Fruit fly (Drosophila melanogaster) whole organism, embryonic: Measurements from ENCODE around the gene CG4733.

Source experiments
- Bdp1 ChIP-seq: fragments of 200-800 bp; sonication (Bioruptor generic); optimal IDR thresholded peaks from 3 replicates; lab custom pipeline; 2016; ENCODE audit warnings: missing biosample characterization, missing genetic modification characterization
- CG10565 ChIP-seq: fragments of 200-800 bp; sonication (Bioruptor generic); optimal IDR thresholded peaks from 3 replicates; lab custom pipeline; 2016; ENCODE audit warnings: missing biosample characterization, mild to moderate bottlenecking, missing genetic modification characterization
- CG11398 ChIP-seq: fragments of 200-800 bp; sonication (Bioruptor generic); optimal IDR thresholded peaks from 2 replicates; lab custom pipeline; 2016; ENCODE audit warnings: missing biosample characterization, missing genetic modification characterization
- CG12744 ChIP-seq: fragments of 200-800 bp; sonication (Bioruptor generic); optimal IDR thresholded peaks from 2 replicates; lab custom pipeline; 2016; ENCODE audit warnings: missing biosample characterization, missing genetic modification characterization
- CG12769 ChIP-seq: fragments of 200-800 bp; sonication (Bioruptor generic); optimal IDR thresholded peaks from 2 replicates; lab custom pipeline; 2019; ENCODE audit warnings: missing biosample characterization, mild to moderate bottlenecking, missing genetic modification characterization, moderate library complexity
- CG13775 ChIP-seq: fragments of 200-800 bp; sonication (Bioruptor generic); optimal IDR thresholded peaks from 3 replicates; lab custom pipeline; 2017; ENCODE audit warnings: missing biosample characterization, mild to moderate bottlenecking, missing genetic modification characterization
- CG17912 ChIP-seq: fragments of 200-800 bp; sonication (Bioruptor generic); optimal IDR thresholded peaks from 2 replicates; lab custom pipeline; 2018; ENCODE audit warnings: missing biosample characterization, mild to moderate bottlenecking, missing genetic modification characterization
- CG18011 ChIP-seq: fragments of 200-800 bp; sonication (Bioruptor generic); optimal IDR thresholded peaks from 2 replicates; lab custom pipeline; 2017; ENCODE audit warnings: missing biosample characterization, missing genetic modification characterization, mild to moderate bottlenecking, moderate library complexity, missing genotype
- CG18619 ChIP-seq: fragments of 200-800 bp; sonication (Bioruptor generic); optimal IDR thresholded peaks from 3 replicates; lab custom pipeline; 2017; ENCODE audit warnings: missing biosample characterization, mild to moderate bottlenecking, missing genetic modification characterization
- CG18764 ChIP-seq: fragments of 200-800 bp; sonication (Bioruptor generic); optimal IDR thresholded peaks from 3 replicates; lab custom pipeline; 2016; ENCODE audit warnings: missing biosample characterization, missing genetic modification characterization
- CG2116 ChIP-seq: fragments of 200-800 bp; sonication (Bioruptor generic); optimal IDR thresholded peaks from 3 replicates; lab custom pipeline; 2018; ENCODE audit warnings: missing biosample characterization, mild to moderate bottlenecking, missing genetic modification characterization
- CG30403 ChIP-seq: fragments of 200-800 bp; sonication (Bioruptor generic); optimal IDR thresholded peaks from 3 replicates; lab custom pipeline; 2016; ENCODE audit warnings: missing biosample characterization, missing genetic modification characterization
- CG33213 ChIP-seq: fragments of 200-800 bp; sonication (Bioruptor generic); optimal IDR thresholded peaks from 3 replicates; lab custom pipeline; 2016; ENCODE audit warnings: missing biosample characterization, missing genetic modification characterization
- CG34422 ChIP-seq: fragments of 200-800 bp; sonication (Bioruptor generic); IDR thresholded peaks from 3 replicates; pipeline ENCODE4 v1.3.6; 2022; ENCODE audit warnings: missing biosample characterization, missing genetic modification characterization
- CG4404 ChIP-seq: fragments of 200-800 bp; sonication (Bioruptor generic); IDR thresholded peaks from 2 replicates; pipeline ENCODE4 v1.3.6; 2022; ENCODE audit warnings: missing biosample characterization, missing genetic modification characterization
- CG4424 ChIP-seq: fragments of 200-800 bp; sonication (Bioruptor generic); optimal IDR thresholded peaks from 3 replicates; lab custom pipeline; 2016; ENCODE audit warnings: missing biosample characterization, missing genetic modification characterization
- CG6689 ChIP-seq: fragments of 200-800 bp; sonication (Bioruptor generic); IDR thresholded peaks from 2 replicates; pipeline ENCODE4 v1.3.6; 2022; ENCODE audit warnings: missing biosample characterization, missing genetic modification characterization
- CG8359 ChIP-seq: fragments of 200-800 bp; sonication (Bioruptor generic); optimal IDR thresholded peaks from 2 replicates; lab custom pipeline; 2017; ENCODE audit warnings: missing biosample characterization, mild to moderate bottlenecking, missing genetic modification characterization, borderline replicate concordance
- CHES-1-like ChIP-seq: fragments of 200-800 bp; sonication (Bioruptor generic); optimal IDR thresholded peaks from 2 replicates; lab custom pipeline; 2016; ENCODE audit warnings: missing biosample characterization, missing genetic modification characterization
- Doc2 ChIP-seq: fragments of 200-800 bp; sonication (Bioruptor generic); IDR thresholded peaks from 2 replicates; pipeline ENCODE4 v1.3.6; 2022; ENCODE audit warnings: missing biosample characterization, missing genetic modification characterization
- Gug ChIP-seq: fragments of 200-800 bp; sonication (Bioruptor generic); IDR thresholded peaks from 4 replicates; pipeline ENCODE4 v1.3.6; 2022; ENCODE audit warnings: missing biosample characterization, missing genetic modification characterization
- H2.0 ChIP-seq: fragments of 200-800 bp; sonication (Bioruptor generic); IDR thresholded peaks from 2 replicates; pipeline ENCODE4 v1.3.6; 2022; ENCODE audit warnings: missing biosample characterization, missing genetic modification characterization
- Opbp ChIP-seq: fragments of 200-800 bp; sonication (Bioruptor generic); IDR thresholded peaks from 3 replicates; pipeline ENCODE4 v1.3.6; 2022; ENCODE audit warnings: missing biosample characterization, missing genetic modification characterization; ENCODE audit not compliant: partially characterized antibody
- PHDP ChIP-seq: fragments of 200-800 bp; sonication (Bioruptor generic); optimal IDR thresholded peaks from 3 replicates; lab custom pipeline; 2018; ENCODE audit warnings: missing biosample characterization, mild to moderate bottlenecking, missing genetic modification characterization, moderate library complexity
- Ravus ChIP-seq: fragments of 200-800 bp; sonication (Bioruptor generic); IDR thresholded peaks from 2 replicates; pipeline ENCODE4 v1.3.6; 2022; ENCODE audit warnings: missing biosample characterization, missing genetic modification characterization
- Sin3A ChIP-seq: fragments of >200 bp; optimal IDR thresholded peaks from 2 replicates; lab custom pipeline; 2018
- Six4 ChIP-seq: fragments of 200-800 bp; sonication (Bioruptor generic); optimal IDR thresholded peaks from 2 replicates; lab custom pipeline; 2016; ENCODE audit warnings: missing biosample characterization, missing genetic modification characterization
- Spps ChIP-seq: fragments of 200-800 bp; sonication (Bioruptor generic); optimal IDR thresholded peaks from 2 replicates; lab custom pipeline; 2018; ENCODE audit warnings: missing biosample characterization, mild to moderate bottlenecking, missing genetic modification characterization
- Taf1 ChIP-seq: fragments of 200-800 bp; sonication (Bioruptor generic); IDR thresholded peaks from 2 replicates; pipeline ENCODE4 v1.3.6; 2022; ENCODE audit warnings: missing biosample characterization, missing genetic modification characterization
- ase ChIP-seq: fragments of 200-800 bp; sonication (Bioruptor generic); IDR thresholded peaks from 3 replicates; pipeline ENCODE4 v1.3.6; 2022; ENCODE audit warnings: missing biosample characterization, missing genetic modification characterization
- az2 ChIP-seq: fragments of 200-800 bp; sonication (Bioruptor generic); optimal IDR thresholded peaks from 3 replicates; lab custom pipeline; 2016; ENCODE audit warnings: missing biosample characterization, missing genetic modification characterization
- bbx ChIP-seq: fragments of 200-800 bp; sonication (Bioruptor generic); IDR thresholded peaks from 2 replicates; pipeline ENCODE4 v1.3.6; 2022; ENCODE audit warnings: missing biosample characterization, missing genetic modification characterization; ENCODE audit not compliant: partially characterized antibody
- bigmax ChIP-seq: fragments of 200-800 bp; sonication (Bioruptor generic); optimal IDR thresholded peaks from 2 replicates; lab custom pipeline; 2018; ENCODE audit warnings: missing biosample characterization, mild to moderate bottlenecking, missing genetic modification characterization
- cg ChIP-seq: fragments of 200-800 bp; sonication (Bioruptor generic); optimal IDR thresholded peaks from 3 replicates; lab custom pipeline; 2019; ENCODE audit warnings: missing biosample characterization, mild to moderate bottlenecking, missing genetic modification characterization, moderate library complexity
- chn ChIP-seq: fragments of 200-800 bp; sonication (Bioruptor generic); optimal IDR thresholded peaks from 2 replicates; lab custom pipeline; 2016; ENCODE audit warnings: missing biosample characterization, missing genetic modification characterization
- dan ChIP-seq: fragments of 200-800 bp; sonication (Bioruptor generic); IDR thresholded peaks from 2 replicates; pipeline ENCODE4 v1.3.6; 2022; ENCODE audit warnings: missing biosample characterization, missing genetic modification characterization
- dmrt99B ChIP-seq: fragments of 200-800 bp; sonication (Bioruptor generic); optimal IDR thresholded peaks from 2 replicates; lab custom pipeline; 2018; ENCODE audit warnings: missing biosample characterization, mild to moderate bottlenecking, missing genetic modification characterization, moderate library complexity
- fd64A ChIP-seq: fragments of 200-800 bp; sonication (Bioruptor generic); optimal IDR thresholded peaks from 3 replicates; lab custom pipeline; 2018; ENCODE audit warnings: missing biosample characterization, mild to moderate bottlenecking, missing genetic modification characterization
- her ChIP-seq: fragments of 200-800 bp; sonication (Bioruptor generic); optimal IDR thresholded peaks from 2 replicates; lab custom pipeline; 2016; ENCODE audit warnings: missing biosample characterization, missing genetic modification characterization
- hth ChIP-seq: fragments of >200 bp; optimal IDR thresholded peaks from 2 replicates; lab custom pipeline; 2017; ENCODE audit warnings: inconsistent platforms
- peb ChIP-seq: fragments of 200-800 bp; sonication (Bioruptor generic); IDR thresholded peaks from 2 replicates; pipeline ENCODE4 v1.3.6; 2022; ENCODE audit warnings: missing biosample characterization, missing genetic modification characterization
- pho ChIP-seq: fragments of 200-800 bp; sonication (Bioruptor generic); optimal IDR thresholded peaks from 2 replicates; lab custom pipeline; 2016; ENCODE audit warnings: missing biosample characterization, missing genetic modification characterization
- phol ChIP-seq: fragments of 200-800 bp; sonication (Bioruptor generic); optimal IDR thresholded peaks from 3 replicates; lab custom pipeline; 2018; ENCODE audit warnings: missing biosample characterization, mild to moderate bottlenecking, missing genetic modification characterization, moderate library complexity
- pnt ChIP-seq: fragments of 200-800 bp; sonication (Bioruptor generic); optimal IDR thresholded peaks from 3 replicates; lab custom pipeline; 2016; ENCODE audit warnings: missing biosample characterization, missing genetic modification characterization
- pum ChIP-seq: fragments of 200-800 bp; sonication (Bioruptor generic); optimal IDR thresholded peaks from 2 replicates; lab custom pipeline; 2016; ENCODE audit warnings: missing biosample characterization, missing genetic modification characterization
- sim ChIP-seq: fragments of 200-800 bp; sonication (Bioruptor generic); IDR thresholded peaks from 2 replicates; pipeline ENCODE4 v1.3.6; 2022; ENCODE audit warnings: missing biosample characterization, missing genetic modification characterization
- slbo ChIP-seq: fragments of 200-800 bp; sonication (Bioruptor generic); IDR thresholded peaks from 2 replicates; pipeline ENCODE4 v1.3.6; 2022; ENCODE audit warnings: missing biosample characterization, missing genetic modification characterization
- tup ChIP-seq: fragments of 200-800 bp; sonication (Bioruptor generic); optimal IDR thresholded peaks from 2 replicates; lab custom pipeline; 2016; ENCODE audit warnings: missing biosample characterization, mild to moderate bottlenecking, missing genetic modification characterization, moderate library complexity
- usp ChIP-seq: fragments of >200 bp; optimal IDR thresholded peaks from 2 replicates; lab custom pipeline; 2017; ENCODE audit warnings: missing biosample characterization, missing genetic modification characterization
- zen2 ChIP-seq: fragments of 200-800 bp; sonication (Bioruptor generic); IDR thresholded peaks from 3 replicates; pipeline ENCODE4 v1.3.6; 2022; ENCODE audit warnings: missing biosample characterization, missing genetic modification characterization; ENCODE audit not compliant: partially characterized antibody

CG4733 gene

dm6 chr3R:19863979-19864775 lies 26.3 kb upstream of the CG4733 start, which contains the start of the genes CG4572 and CG4686 (continued):
- TF ChIP-seq CG33213: peak; percentile 69
- TF ChIP-seq cg (GFP tag; lab: Kevin White, UChicago): no peak
- TF ChIP-seq fd64A (GFP tag; lab: Kevin White, UChicago): no peak
- TF ChIP-seq CG13775 (GFP tag; lab: Kevin White, UChicago): peak; percentile 74
- TF ChIP-seq CG11398 (GFP tag; lab: Kevin White, UChicago): peak; percentile 62
- TF ChIP-seq CG17912 (GFP tag; lab: Kevin White, UChicago): peak; percentile 27
- TF ChIP-seq dmrt99B: peak; percentile 71
- TF ChIP-seq CG18764 (GFP tag; lab: Kevin White, UChicago): peak; percentile 71
- peak; percentile 76 for TF ChIP-seq CG12744 (GFP tag; lab: Kevin White, UChicago)
- peak; percentile 77 for TF ChIP-seq CG6689 (GFP tag; lab: Robert Waterston, UW)
- no peak for TF ChIP-seq hth (lab: Kevin White, UChicago)
- TF ChIP-seq chn (GFP tag; lab: Kevin White, UChicago): peak; percentile 59
- TF ChIP-seq CG2116: peak; percentile 68
- TF ChIP-seq CG18619 (GFP tag; lab: Kevin White, UChicago): peak; percentile 68
- peak; percentile 83; the same call in 3 of the 4 replicates for TF ChIP-seq Gug (GFP tag; lab: Robert Waterston, UW)
- TF ChIP-seq dan (GFP tag; lab: Robert Waterston, UW): no peak
- TF ChIP-seq slbo (GFP tag; lab: Robert Waterston, UW): peak; percentile 75
- TF ChIP-seq usp (GFP tag; lab: Kevin White, UChicago): no peak
- peak; percentile 83 for TF ChIP-seq CG4404 (GFP tag; lab: Robert Waterston, UW)
- peak; percentile 64 for TF ChIP-seq CG18011
- peak; percentile 74 for TF ChIP-seq pum (GFP tag; lab: Kevin White, UChicago)
- peak; percentile 90 for TF ChIP-seq pho
- TF ChIP-seq Doc2 (GFP tag; lab: Robert Waterston, UW): no peak
- TF ChIP-seq bbx (GFP tag; lab: Robert Waterston, UW): no peak
- no peak for TF ChIP-seq Ravus
- TF ChIP-seq Bdp1 (GFP tag; lab: Kevin White, UChicago): peak; percentile 48
- peak; percentile 6; the same call in 1 of the 2 replicates for TF ChIP-seq Taf1 (GFP tag; lab: Robert Waterston, UW)
- TF ChIP-seq pnt (GFP tag; lab: Kevin White, UChicago): peak; percentile 70
- TF ChIP-seq phol: peak; percentile 88
- no peak for TF ChIP-seq CG8359
- TF ChIP-seq Spps (tag; lab: Kevin White, UChicago): no peak
- no peak for TF ChIP-seq CG10565
- no peak for TF ChIP-seq bigmax (GFP tag; lab: Kevin White, UChicago)
- peak; percentile 64 for TF ChIP-seq az2 (GFP tag; lab: Kevin White, UChicago)
- TF ChIP-seq peb (GFP tag; lab: Robert Waterston, UW): 0 out of 2 replicates have a peak, but pooled peaks have one; percentile 35
- TF ChIP-seq ase: peak; percentile 65
- TF ChIP-seq CHES-1-like: peak; percentile 85
- TF ChIP-seq Sin3A (lab: Kevin White, UChicago): peak; percentile 68
- peak; percentile 85 for TF ChIP-seq CG34422 (GFP tag; lab: Robert Waterston, UW)
- peak; percentile 86 for TF ChIP-seq CG30403
- TF ChIP-seq tup (GFP tag; lab: Kevin White, UChicago): peak; percentile 36
- TF ChIP-seq CG4424 (GFP tag; lab: Kevin White, UChicago): peak; percentile 76
- no peak for TF ChIP-seq zen2 (GFP tag; lab: Robert Waterston, UW)
- peak; percentile 57 for TF ChIP-seq Six4 (GFP tag; lab: Kevin White, UChicago)
- TF ChIP-seq Opbp (GFP tag; lab: Robert Waterston, UW): no peak
- no peak; the same call in 1 of the 2 replicates for TF ChIP-seq H2.0
- peak; percentile 17; the same call in 1 of the 2 replicates for TF ChIP-seq sim
- TF ChIP-seq PHDP (tag; lab: Kevin White, UChicago): peak; percentile 78
- peak; percentile 26 for TF ChIP-seq her
- no peak for TF ChIP-seq CG12769
